Worm (Caenorhabditis elegans) whole organism, mixed stage, embryonic: ENCODE data around the gene nhr-170.

Source experiments
- M03D4.4 ChIP-seq: sonication (generic microtip); optimal IDR thresholded peaks from 2 replicates; lab custom pipeline; 2017; ENCODE audit warnings: mild to moderate bottlenecking, missing genetic modification characterization, missing compliant biosample characterization
- bed-3 ChIP-seq: fragments of 200-800 bp; sonication (Bioruptor generic); optimal IDR thresholded peaks from 3 replicates; lab custom pipeline; 2018; ENCODE audit warnings: mild to moderate bottlenecking, missing genetic modification characterization, moderate library complexity, missing compliant biosample characterization
- blmp-1 ChIP-seq: fragments of 150-350 bp; optimal IDR thresholded peaks from 2 replicates; lab custom pipeline; 2014; ENCODE audit warnings: missing biosample characterization, missing genetic modification characterization
- ceh-83 ChIP-seq: fragments of 200-800 bp; sonication (Bioruptor generic); optimal IDR thresholded peaks from 2 replicates; lab custom pipeline; 2018; ENCODE audit warnings: mild to moderate bottlenecking, missing genetic modification characterization, missing compliant biosample characterization
- ces-1 ChIP-seq: fragments of 150-350 bp; optimal IDR thresholded peaks from 2 replicates; lab custom pipeline; 2014; ENCODE audit warnings: missing biosample characterization, missing genetic modification reagents, missing genetic modification characterization
- drap-1 ChIP-seq: fragments of 200-800 bp; sonication (Bioruptor generic); optimal IDR thresholded peaks from 3 replicates; lab custom pipeline; 2018; ENCODE audit warnings: mild to moderate bottlenecking, missing genetic modification characterization, missing compliant biosample characterization
- elt-1 ChIP-seq: sonication (generic microtip); optimal IDR thresholded peaks from 2 replicates; lab custom pipeline; 2017; ENCODE audit warnings: missing genetic modification characterization, mild to moderate bottlenecking, missing compliant biosample characterization, antibody characterized with exemption, moderate library complexity, borderline replicate concordance; ENCODE audit not compliant: insufficient read depth
- elt-3 ChIP-seq: fragments of 150-350 bp; optimal IDR thresholded peaks from 2 replicates; lab custom pipeline; 2014; ENCODE audit warnings: missing biosample characterization, missing genetic modification characterization
- flh-1 ChIP-seq: fragments of 200-800 bp; sonication (Bioruptor generic); optimal IDR thresholded peaks from 2 replicates; lab custom pipeline; 2018; ENCODE audit warnings: mild to moderate bottlenecking, missing genetic modification characterization, moderate library complexity, missing compliant biosample characterization
- ham-2 ChIP-seq: fragments of 200-800 bp; sonication (Bioruptor generic); optimal IDR thresholded peaks from 2 replicates; lab custom pipeline; 2018; ENCODE audit warnings: mild to moderate bottlenecking, missing genetic modification characterization, missing compliant biosample characterization
- hlh-1 ChIP-seq: fragments of 150-350 bp; optimal IDR thresholded peaks from 2 replicates; lab custom pipeline; 2014; ENCODE audit warnings: missing biosample characterization, missing genetic modification reagents, missing genetic modification characterization
- lin-13 ChIP-seq: fragments of 150-350 bp; optimal IDR thresholded peaks from 2 replicates; lab custom pipeline; 2014; ENCODE audit warnings: missing biosample characterization, missing genetic modification characterization
- mab-5 ChIP-seq: fragments of 150-350 bp; optimal IDR thresholded peaks from 2 replicates; lab custom pipeline; 2014; ENCODE audit warnings: missing biosample characterization, missing genetic modification characterization
- mep-1 ChIP-seq: fragments of 150-350 bp; optimal IDR thresholded peaks from 2 replicates; lab custom pipeline; 2017; ENCODE audit warnings: missing biosample characterization, missing genetic modification reagents, missing genetic modification characterization, inconsistent platforms
- mls-2 ChIP-seq: sonication (generic microtip); optimal IDR thresholded peaks from 2 replicates; lab custom pipeline; 2016; ENCODE audit warnings: mild to moderate bottlenecking, missing genetic modification characterization, moderate library complexity, missing compliant biosample characterization
- nhr-12 ChIP-seq: fragments of 150-350 bp; optimal IDR thresholded peaks from 2 replicates; lab custom pipeline; 2014; ENCODE audit warnings: missing biosample characterization, missing genetic modification characterization
- nhr-2 ChIP-seq: fragments of 150-350 bp; optimal IDR thresholded peaks from 2 replicates; lab custom pipeline; 2014; ENCODE audit warnings: missing biosample characterization, missing genetic modification characterization
- nhr-237 ChIP-seq: fragments of 150-350 bp; optimal IDR thresholded peaks from 2 replicates; lab custom pipeline; 2014; ENCODE audit warnings: missing biosample characterization, missing genetic modification characterization
- nhr-28 ChIP-seq: fragments of 150-350 bp; optimal IDR thresholded peaks from 2 replicates; lab custom pipeline; 2014; ENCODE audit warnings: missing biosample characterization, missing genetic modification characterization
- pha-4 ChIP-seq: fragments of 150-350 bp; optimal IDR thresholded peaks from 2 replicates; lab custom pipeline; 2018; ENCODE audit warnings: missing biosample characterization, missing genetic modification reagents, missing genetic modification characterization
- snpc-4 ChIP-seq: fragments of 150-350 bp; optimal IDR thresholded peaks from 2 replicates; lab custom pipeline; 2014; ENCODE audit warnings: missing biosample characterization, missing genetic modification characterization
- sptf-1 ChIP-seq: sonication (generic microtip); optimal IDR thresholded peaks from 2 replicates; lab custom pipeline; 2017; ENCODE audit warnings: mild to moderate bottlenecking, missing genetic modification characterization, moderate library complexity, missing compliant biosample characterization
- tbx-8 ChIP-seq: fragments of 200-800 bp; sonication (Bioruptor generic); optimal IDR thresholded peaks from 2 replicates; lab custom pipeline; 2018; ENCODE audit warnings: mild to moderate bottlenecking, missing genetic modification characterization, moderate library complexity, missing compliant biosample characterization
- unc-39 ChIP-seq: fragments of 150-350 bp; optimal IDR thresholded peaks from 2 replicates; lab custom pipeline; 2014; ENCODE audit warnings: missing biosample characterization, missing genetic modification characterization
- unc-62 ChIP-seq: fragments of 150-350 bp; optimal IDR thresholded peaks from 2 replicates; lab custom pipeline; 2014; ENCODE audit warnings: missing biosample characterization, missing genetic modification reagents, missing genetic modification characterization
- zip-8 ChIP-seq: fragments of 150-350 bp; optimal IDR thresholded peaks from 2 replicates; lab custom pipeline; 2014; ENCODE audit warnings: missing biosample characterization, missing genetic modification characterization
- ztf-11 ChIP-seq: fragments of 150-350 bp; optimal IDR thresholded peaks from 2 replicates; lab custom pipeline; 2014; ENCODE audit warnings: missing biosample characterization, missing genetic modification characterization

nhr-170 gene

DNA sequence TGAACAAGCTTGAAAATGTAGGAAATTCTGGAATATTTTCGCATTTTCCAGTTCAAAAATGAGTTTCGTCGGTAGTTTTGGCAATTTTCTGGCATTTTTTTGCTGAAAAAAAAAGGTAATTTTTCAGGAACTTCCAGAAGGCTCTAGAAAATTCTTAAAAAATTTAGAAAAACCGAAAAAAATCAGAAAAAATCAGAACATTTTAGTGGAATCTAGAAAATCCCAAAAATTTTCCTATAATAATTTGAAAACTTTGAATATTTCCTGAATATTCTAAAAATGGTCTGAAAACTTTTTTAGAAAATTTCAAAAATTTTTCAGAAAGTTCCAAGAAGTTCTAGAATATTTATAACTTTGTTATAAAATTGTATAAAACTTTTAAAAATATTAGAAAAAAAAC lies 13.9 kb downstream of the nhr-170 start, which contains the start of gene Y17D7B.3:
Y17D7B.3 (minus strand) TSS at position 101 of the 400 bp plus-strand sequence.
- TF ChIP-seq nhr-12 (no peak), ceh-83 (GFP tag; lab: Kevin White, UChicago) (no peak), tbx-8 (GFP tag; lab: Kevin White, UChicago) (no peak), pha-4 (no peak), hlh-1 (no peak), ham-2 (GFP tag; lab: Kevin White, UChicago) (no peak)

DNA sequence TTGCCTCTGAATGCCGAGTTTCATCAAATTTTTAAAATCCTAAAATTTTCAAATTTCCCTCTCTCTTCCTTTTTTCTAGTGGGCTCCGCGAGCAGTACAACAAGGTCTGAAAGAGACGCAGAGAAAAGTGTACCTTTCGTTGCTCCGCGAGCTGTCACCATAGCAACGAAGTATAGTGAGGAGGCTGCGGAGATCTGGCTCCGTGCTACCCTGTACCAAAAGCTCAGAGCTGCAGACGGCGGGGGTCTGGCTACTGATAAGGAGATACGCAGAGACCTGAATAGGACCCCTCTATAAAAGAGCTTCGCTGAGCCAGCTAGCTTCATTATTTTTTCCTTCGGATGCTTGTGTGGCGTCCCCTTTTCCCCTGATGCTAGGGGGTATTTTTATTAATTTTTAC lies 17.2 kb downstream of the nhr-170 start, which contains the start of gene Y17D7B.10:
Y17D7B.10 (plus strand) TSS at position 243 of the 400 bp plus-strand sequence.
- TF ChIP-seq lin-13 (no peak), drap-1 (no peak), bed-3 (no peak), pha-4 (no peak), tbx-8 (GFP tag; lab: Kevin White, UChicago) (no peak), mls-2 (tag; lab: Kevin White, UChicago) (no peak), ces-1 (GFP tag; lab: Kevin White, UChicago) (no peak), unc-62 (no peak), zip-8 (no peak), mep-1 (no peak), nhr-12 (no peak)
- TF ChIP-seq, all 35 proteins: peak for 0

DNA sequence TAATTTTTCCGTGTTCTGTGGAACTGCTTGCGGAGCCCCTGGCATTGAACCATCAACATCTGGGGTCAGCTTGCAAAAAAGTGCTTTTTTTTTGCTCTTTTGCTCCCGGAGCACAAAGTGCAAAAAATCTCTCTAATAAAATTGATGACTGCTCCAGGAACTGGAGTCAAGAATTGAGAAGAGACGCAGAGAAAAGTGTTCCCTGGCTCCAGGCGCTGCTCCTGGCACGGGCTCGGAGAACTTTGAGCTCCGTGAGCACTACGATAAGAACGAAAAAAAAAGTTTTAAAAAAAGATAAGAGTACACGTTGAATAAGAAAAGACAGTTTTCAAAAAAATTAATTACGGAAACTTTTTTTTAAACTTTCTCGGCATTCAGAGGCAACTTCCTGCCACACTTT lies 17.9 kb downstream of the nhr-170 start:
- TF ChIP-seq unc-39 (tag; lab: Kevin White, UChicago), result no peak
- TF ChIP-seq blmp-1 (tag; lab: Kevin White, UChicago), result no peak
- TF ChIP-seq mab-5 (tag; lab: Kevin White, UChicago), result no peak
- TF ChIP-seq sptf-1 (tag; lab: Kevin White, UChicago), result no peak
- no peak for TF ChIP-seq M03D4.4
- TF ChIP-seq ham-2 (GFP tag; lab: Kevin White, UChicago), result no peak
- no peak for TF ChIP-seq flh-1 (GFP tag; lab: Kevin White, UChicago)
- TF ChIP-seq nhr-12, result no peak
- TF ChIP-seq, all 35 proteins: peak for 0

DNA sequence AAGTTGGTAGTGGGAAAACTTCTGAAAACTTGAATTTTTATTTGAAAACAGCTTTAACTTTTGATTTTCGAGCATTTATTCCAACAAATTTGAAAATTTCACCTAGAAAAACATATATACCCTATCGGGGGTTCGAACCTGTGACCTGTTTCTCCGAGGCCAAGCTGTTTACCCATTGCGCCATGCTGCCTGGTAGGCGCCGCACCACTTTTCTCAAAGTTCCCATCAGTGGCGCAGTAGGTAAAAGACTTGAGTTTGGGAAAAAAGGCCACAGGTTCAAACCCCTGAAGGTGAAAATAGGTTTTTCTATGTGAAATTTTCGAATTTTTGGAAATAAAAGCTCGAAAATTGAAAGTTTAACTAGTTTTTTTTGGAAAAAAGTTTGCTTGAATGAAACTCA lies 20.0 kb downstream of the nhr-170 start:
- TF ChIP-seq zip-8, result no peak
- no peak for TF ChIP-seq ham-2 (GFP tag; lab: Kevin White, UChicago)
- no peak for TF ChIP-seq bed-3
- no peak for TF ChIP-seq nhr-237 (tag; lab: Kevin White, UChicago)
- no peak for TF ChIP-seq tbx-8 (GFP tag; lab: Kevin White, UChicago)
- TF ChIP-seq flh-1 (GFP tag; lab: Kevin White, UChicago), result no peak

DNA sequence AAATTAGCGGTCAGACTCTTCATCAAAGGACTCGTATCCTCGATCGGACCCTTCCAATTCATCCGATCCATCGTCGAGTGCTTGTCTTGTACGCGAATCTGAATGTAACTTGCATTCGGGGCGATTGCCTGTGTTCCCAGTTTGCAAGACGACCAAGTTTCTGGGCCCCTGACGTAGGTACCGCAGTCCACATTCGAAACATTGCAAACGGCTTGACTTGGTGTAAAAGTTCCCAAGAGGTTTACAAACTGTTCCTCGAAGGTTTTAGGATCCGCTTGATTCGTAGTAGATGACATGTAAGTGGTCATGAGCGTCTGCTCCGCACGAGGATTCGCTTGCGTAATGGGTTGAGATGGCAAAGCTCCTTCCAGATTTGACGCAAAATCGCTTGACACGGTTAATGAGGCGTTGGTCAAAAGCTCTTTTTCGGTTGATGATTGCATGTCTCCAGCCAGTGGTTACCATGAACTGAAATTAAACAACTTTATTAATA lies 24.3 kb downstream of the nhr-170 start, which contains the start of gene Y17D7B.4:
Y17D7B.4 (minus strand) TSS at position 443 of the 493 bp plus-strand sequence.
- TF ChIP-seq flh-1 (GFP tag; lab: Kevin White, UChicago) (no peak), mep-1 (no peak), ztf-11 (tag; lab: Kevin White, UChicago) (no peak), ceh-83 (GFP tag; lab: Kevin White, UChicago) (no peak), unc-62 (no peak), snpc-4 (tag; lab: Kevin White, UChicago) (no peak), nhr-2 (tag; lab: Kevin White, UChicago) (no peak), lin-13 (no peak), elt-3 (tag; lab: Kevin White, UChicago) (no peak), mab-5 (tag; lab: Kevin White, UChicago) (no peak), mls-2 (tag; lab: Kevin White, UChicago) (no peak), pha-4 (no peak), nhr-12 (no peak)

DNA sequence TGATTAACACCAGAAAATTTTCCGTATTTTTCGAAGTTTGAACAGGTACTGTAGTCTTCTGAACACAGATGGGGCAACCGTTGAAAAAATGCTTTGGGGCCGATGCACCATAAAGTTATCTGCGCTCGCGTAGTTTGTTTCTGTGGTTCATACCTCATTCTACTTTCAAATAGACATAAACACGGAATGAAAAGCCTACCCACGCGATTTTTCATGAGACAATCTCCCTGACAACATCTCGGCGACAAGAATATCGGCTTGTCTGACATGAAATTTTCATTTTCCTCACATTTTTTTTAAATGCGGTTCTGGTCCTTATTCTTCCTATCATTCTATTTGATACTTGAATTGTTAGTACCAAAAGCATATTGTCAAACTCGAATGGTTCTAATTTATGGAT lies 27.9 kb downstream of the nhr-170 start, which contains the start of gene clec-257:
clec-257 (plus strand) TSS at position 301 of the 400 bp plus-strand sequence.
- TF ChIP-seq elt-3 (tag; lab: Kevin White, UChicago), result no peak
- no peak for TF ChIP-seq ztf-11 (tag; lab: Kevin White, UChicago)
- TF ChIP-seq nhr-28, result no peak
- TF ChIP-seq sptf-1 (tag; lab: Kevin White, UChicago), result no peak
- no peak for TF ChIP-seq elt-1
- TF ChIP-seq mab-5 (tag; lab: Kevin White, UChicago), result no peak
- no peak for TF ChIP-seq pha-4
